Fruit fly (Drosophila melanogaster): Measurements from ENCODE around the gene CG13248.

DNA sequence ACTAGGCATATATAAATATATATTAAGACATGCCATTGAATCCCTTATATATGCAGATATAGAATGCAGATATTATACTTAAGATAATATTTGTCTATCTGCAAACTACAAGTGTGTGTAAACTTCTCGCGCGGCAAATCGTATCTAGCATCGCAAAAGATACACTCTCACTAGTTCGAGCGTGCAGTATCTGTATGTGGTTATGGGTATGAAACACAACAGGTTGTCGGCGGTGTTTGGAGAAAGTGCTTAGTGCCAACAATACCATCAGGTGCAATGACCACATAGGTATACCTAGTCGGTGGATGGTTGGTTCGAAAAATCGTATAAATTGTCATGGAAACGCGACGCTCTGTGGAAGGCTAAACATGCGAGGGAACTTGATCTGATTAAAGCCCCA lies 5.9 kb downstream of the CG13248 start:
- TF ChIP-seq CG12605 (GFP tag; IDR thresholded peaks at IDR 0.05) (no peak), CG13204 (GFP tag; optimal IDR thresholded peaks at IDR 0.05) (no peak), CG14655 (GFP tag; optimal IDR thresholded peaks at IDR 0.05) (no peak), Ets98B (GFP tag; IDR thresholded peaks at IDR 0.05) (no peak), D1 (tag; optimal IDR thresholded peaks at IDR 0.05) (no peak), CG4496 (GFP tag; IDR thresholded peaks at IDR 0.05) (no peak), CG8159 (tag; optimal IDR thresholded peaks at IDR 0.05) (no peak), Pif1B (GFP tag; optimal IDR thresholded peaks at IDR 0.05) (no peak)

Measured in whole organism, pupa.